Fruit fly (Drosophila melanogaster): Measurements from ENCODE around the gene strat.

The strat gene

dm6 chr2L:8290653-8291233, 29.4 kb upstream of the strat start (continued):
- TF ChIP-seq ATbp (GFP tag; optimal IDR thresholded peaks at IDR 0.05) (peak; percentile 21), CG6654 (GFP tag; optimal IDR thresholded peaks at IDR 0.05) (no peak), Ptx1 (GFP tag; IDR thresholded peaks at IDR 0.05) (peak; percentile 31; the same call in 1 of the 2 replicates), az2 (GFP tag; optimal IDR thresholded peaks at IDR 0.05) (peak; percentile 1), pan (optimal IDR thresholded peaks at IDR 0.05) (no peak), pan (GFP tag; optimal IDR thresholded peaks at IDR 0.05 in 1 of 2, IDR thresholded peaks at IDR 0.05 in 1 of 2) (peak in 1 of 2 experiments; percentile 25), CG13775 (GFP tag; optimal IDR thresholded peaks at IDR 0.05) (peak; percentile 28), sens (GFP tag) (peak; percentile 88), tin (GFP tag; optimal IDR thresholded peaks at IDR 0.05) (peak; percentile 44)

DNA sequence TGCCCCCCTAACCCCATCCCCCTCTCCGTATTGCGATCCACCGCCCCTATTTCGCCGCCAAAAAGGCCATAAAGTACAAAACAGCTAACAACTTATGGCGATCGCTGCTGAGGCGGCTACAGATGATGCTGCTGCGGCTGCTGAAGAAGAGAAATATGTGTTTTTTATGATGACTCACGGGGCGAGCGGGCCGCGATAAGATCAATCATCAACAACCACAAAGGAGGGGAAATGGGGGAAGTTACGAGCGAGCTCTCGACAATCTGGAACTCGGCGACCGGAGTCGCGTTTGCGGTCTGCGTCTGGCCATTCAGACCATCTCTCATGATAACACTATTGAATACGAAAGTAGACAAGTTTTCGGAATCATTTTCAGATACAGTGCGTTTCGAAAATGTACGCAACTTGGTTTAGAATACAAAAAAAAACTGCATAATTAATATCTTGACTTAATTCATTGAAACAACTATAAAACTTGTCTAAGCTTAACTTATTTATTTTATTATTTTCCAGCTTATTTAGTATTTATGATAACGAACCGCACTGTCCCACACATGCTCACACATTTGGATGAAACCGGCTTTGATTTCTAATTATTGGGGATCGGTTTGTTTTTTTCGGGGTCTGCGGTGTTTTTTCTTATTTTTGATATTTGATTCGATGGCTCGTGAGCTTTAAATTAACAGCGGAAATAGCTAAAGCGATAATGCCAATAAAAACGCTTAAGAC, 27.8 kb upstream of the strat start:
- TF ChIP-seq Dfd (GFP tag; optimal IDR thresholded peaks at IDR 0.05) = no peak
- TF ChIP-seq nom (GFP tag; optimal IDR thresholded peaks at IDR 0.05) = peak; percentile 38
- TF ChIP-seq CG9876 (GFP tag; optimal IDR thresholded peaks at IDR 0.05) = peak; percentile 31
- peak; percentile 94 for TF ChIP-seq scrt (GFP tag; optimal IDR thresholded peaks at IDR 0.05)
- TF ChIP-seq CG12236 (GFP tag; optimal IDR thresholded peaks at IDR 0.05) = peak; percentile 90
- TF ChIP-seq CG42726 (GFP tag; IDR thresholded peaks at IDR 0.05; ENCODE audit: partially characterized antibody) = no peak
- TF ChIP-seq luna (GFP tag; optimal IDR thresholded peaks at IDR 0.05) = peak; percentile 75
- TF ChIP-seq PHDP (tag; optimal IDR thresholded peaks at IDR 0.05) = peak; percentile 97
- peak; percentile 84 for TF ChIP-seq CG18011 (GFP tag; optimal IDR thresholded peaks at IDR 0.05)
- TF ChIP-seq vnd (GFP tag; IDR thresholded peaks at IDR 0.05; ENCODE audit: partially characterized antibody) = no peak
- TF ChIP-seq peb (GFP tag; IDR thresholded peaks at IDR 0.05) = peak; percentile 93
- peak; percentile 80 for TF ChIP-seq CG1792 (GFP tag; optimal IDR thresholded peaks at IDR 0.05)
- peak; percentile 94 for TF ChIP-seq Taf1 (GFP tag; IDR thresholded peaks at IDR 0.05)
- peak; percentile 91 for TF ChIP-seq CG4404 (GFP tag; IDR thresholded peaks at IDR 0.05)
- peak; percentile 90 for TF ChIP-seq CG13775 (GFP tag; optimal IDR thresholded peaks at IDR 0.05)
- TF ChIP-seq Elba2 (GFP tag; optimal IDR thresholded peaks at IDR 0.05) = no peak
- no peak; the same call in 1 of the 2 replicates for TF ChIP-seq Dref (GFP tag; IDR thresholded peaks at IDR 0.05)
- TF ChIP-seq Ada2b (GFP tag; IDR thresholded peaks at IDR 0.05) = peak; percentile 97
- TF ChIP-seq CG2202 (tag; optimal IDR thresholded peaks at IDR 0.05) = peak; percentile 95
- TF ChIP-seq Doc3 (GFP tag; IDR thresholded peaks at IDR 0.05; ENCODE audit: partially characterized antibody) = no peak
- TF ChIP-seq maf-S (GFP tag; optimal IDR thresholded peaks at IDR 0.05) = peak; percentile 86
- TF ChIP-seq CG3838 (GFP tag; optimal IDR thresholded peaks at IDR 0.05) = peak; percentile 77
- no peak for TF ChIP-seq tna (GFP tag; IDR thresholded peaks at IDR 0.05; ENCODE audit: partially characterized antibody)
- peak; percentile 87 for TF ChIP-seq NK7.1 (GFP tag; optimal IDR thresholded peaks at IDR 0.05)
- TF ChIP-seq CG15514 (GFP tag; optimal IDR thresholded peaks at IDR 0.05) = peak; percentile 86
- peak; percentile 94 for TF ChIP-seq klu (GFP tag; IDR thresholded peaks at IDR 0.05)
- peak; percentile 97 for TF ChIP-seq zfh1 (GFP tag; IDR thresholded peaks at IDR 0.05)
- TF ChIP-seq gsb (GFP tag; IDR thresholded peaks at IDR 0.05) = peak; percentile 93
- TF ChIP-seq CG14050 (GFP tag; IDR thresholded peaks at IDR 0.05) = peak; percentile 94
- peak; percentile 97 for TF ChIP-seq lmd (GFP tag; IDR thresholded peaks at IDR 0.05)
- TF ChIP-seq z (GFP tag; IDR thresholded peaks at IDR 0.05) = peak; percentile 76; the same call in 2 of the 3 replicates
- TF ChIP-seq ewg (GFP tag; optimal IDR thresholded peaks at IDR 0.05) = peak; percentile 91
- peak; percentile 95 for TF ChIP-seq Nf-YA (GFP tag; IDR thresholded peaks at IDR 0.05)
- TF ChIP-seq CG4820 (GFP tag; optimal IDR thresholded peaks at IDR 0.05) = peak; percentile 93
- TF ChIP-seq Mrtf (GFP tag; IDR thresholded peaks at IDR 0.05) = peak; percentile 97
- TF ChIP-seq zen (tag; optimal IDR thresholded peaks at IDR 0.05) = peak; percentile 86
- TF ChIP-seq CG17829 (tag; optimal IDR thresholded peaks at IDR 0.05) = peak; percentile 98
- TF ChIP-seq CG15696 (tag; optimal IDR thresholded peaks at IDR 0.05) = peak; percentile 87
- peak; percentile 90 for TF ChIP-seq CG12155 (GFP tag; optimal IDR thresholded peaks at IDR 0.05)
- TF ChIP-seq CG11504 (tag; optimal IDR thresholded peaks at IDR 0.05) = peak; percentile 97

All from whole organism, embryonic.